Worm (Caenorhabditis elegans): ENCODE data around the gene T02B11.9.
A peak's percentile ranks its signal among the peaks of the same experiment; 100 is the strongest.

T02B11.9 gene

DNA sequence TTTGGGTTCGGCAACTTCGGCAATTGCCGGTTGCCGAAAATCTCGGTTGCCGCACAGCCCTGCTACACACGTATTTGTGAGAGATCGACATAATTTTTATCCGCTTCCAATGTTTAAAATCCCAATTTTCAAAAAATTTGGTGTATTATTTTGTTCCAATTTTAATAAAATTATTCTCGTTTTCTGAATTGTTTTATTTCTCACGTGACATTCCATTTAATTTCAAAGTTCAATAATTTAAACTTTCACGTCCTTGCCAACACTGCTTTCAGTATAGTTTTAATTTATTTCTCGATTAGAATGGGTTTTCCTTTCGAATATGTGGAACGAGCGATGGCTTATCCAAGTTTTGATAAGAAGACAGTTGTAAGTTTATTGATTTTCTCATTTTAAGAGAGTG is 19.5 kb upstream of the T02B11.9 start, which contains the start of gene K09C6.2:
TSS of gene K09C6.2 (plus strand) at position 301 of the 400 bp plus-strand sequence.
- TF ChIP-seq ref-1 (GFP tag; conservative IDR thresholded peaks at IDR 0.05) = no peak
- no peak for TF ChIP-seq flt-1 (GFP tag; IDR thresholded peaks at IDR 0.05)
- TF ChIP-seq cog-1 (tag; optimal IDR thresholded peaks at IDR 0.05) = no peak
- no peak for TF ChIP-seq T22C8.4 (GFP tag; IDR thresholded peaks at IDR 0.05)
- no peak for TF ChIP-seq klf-2 (GFP tag; conservative IDR thresholded peaks at IDR 0.05)
- TF ChIP-seq med-1 (GFP tag; optimal IDR thresholded peaks at IDR 0.05; ENCODE audit: insufficient read depth) = no peak
- no peak for TF ChIP-seq ztf-29 (GFP tag; IDR thresholded peaks at IDR 0.05)
- no peak for TF ChIP-seq ztf-23 (GFP tag; IDR thresholded peaks at IDR 0.05)
- TF ChIP-seq tab-1 (GFP tag; IDR thresholded peaks at IDR 0.05) = no peak

DNA sequence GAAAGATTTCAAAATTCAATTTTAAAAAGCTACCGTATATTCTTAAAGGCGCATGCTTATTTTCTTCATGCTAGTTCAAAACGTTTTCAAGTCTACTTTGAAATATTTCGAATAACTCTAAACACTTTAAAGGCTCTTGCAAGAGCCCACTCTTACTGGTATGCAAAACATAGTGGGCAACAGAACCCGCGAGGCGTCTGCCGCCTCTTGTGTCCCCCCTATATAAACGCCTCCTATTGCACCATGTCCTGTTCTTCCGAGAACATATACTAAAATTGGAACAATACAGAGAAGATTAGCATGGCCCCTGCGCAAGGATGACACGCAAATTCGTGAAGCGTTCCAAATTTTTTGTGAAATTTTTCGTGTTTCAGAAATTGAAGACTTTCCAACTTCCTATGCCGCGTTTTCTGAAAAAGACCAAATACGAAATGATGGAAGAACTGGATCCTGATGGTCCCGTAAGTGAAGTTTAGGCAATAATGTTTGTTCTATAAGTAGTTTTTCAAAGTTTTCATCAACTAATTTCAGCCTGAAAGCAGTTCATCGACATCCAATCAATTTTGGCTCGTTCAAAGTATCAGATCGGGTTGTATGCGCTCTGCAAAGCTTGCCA is 17.1 kb upstream of the T02B11.9 start:
- no peak for TF ChIP-seq cog-1 (tag; optimal IDR thresholded peaks at IDR 0.05)
- no peak for TF ChIP-seq tab-1 (GFP tag; IDR thresholded peaks at IDR 0.05)
- TF ChIP-seq flt-1 (GFP tag; IDR thresholded peaks at IDR 0.05) = 0 out of 2 replicates have a peak, but pooled peaks have one; percentile 49
- 0 out of 2 replicates have a peak, but pooled peaks have one; percentile 17 for TF ChIP-seq ztf-29 (GFP tag; IDR thresholded peaks at IDR 0.05)
- no peak for TF ChIP-seq T22C8.4 (GFP tag; IDR thresholded peaks at IDR 0.05)

DNA sequence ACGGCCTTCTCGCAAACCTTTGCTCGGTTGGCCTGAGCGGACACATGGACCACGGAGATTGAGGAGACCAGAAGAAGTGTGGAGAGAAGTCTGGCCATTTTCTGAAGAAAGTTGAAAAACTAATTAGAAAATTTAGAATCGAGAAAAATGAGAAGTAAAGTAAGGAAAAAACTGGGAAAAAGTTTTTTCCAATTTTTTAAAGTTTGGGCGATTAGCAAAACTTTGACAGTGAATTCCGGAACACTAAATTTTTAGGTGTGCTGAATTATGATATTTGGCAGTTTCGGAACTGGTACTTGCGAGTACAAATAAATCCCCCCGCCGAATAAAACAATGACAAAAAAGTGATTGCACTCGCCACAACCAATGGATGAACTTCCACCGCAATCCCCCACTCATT is 9.3 kb upstream of the T02B11.9 start, which contains the start of gene T02B11.3:
TSS of gene T02B11.3 (minus strand) at position 101 of the 400 bp plus-strand sequence.
- TF ChIP-seq ztf-29 (GFP tag; IDR thresholded peaks at IDR 0.05) (no peak), klf-2 (GFP tag; conservative IDR thresholded peaks at IDR 0.05) (no peak), ztf-23 (GFP tag; IDR thresholded peaks at IDR 0.05) (no peak), ref-1 (GFP tag; conservative IDR thresholded peaks at IDR 0.05) (no peak), cog-1 (tag; optimal IDR thresholded peaks at IDR 0.05) (no peak), med-1 (GFP tag; optimal IDR thresholded peaks at IDR 0.05; ENCODE audit: insufficient read depth) (no peak), T22C8.4 (GFP tag; IDR thresholded peaks at IDR 0.05) (no peak), flt-1 (GFP tag; IDR thresholded peaks at IDR 0.05) (no peak), tab-1 (GFP tag; IDR thresholded peaks at IDR 0.05) (no peak)

DNA sequence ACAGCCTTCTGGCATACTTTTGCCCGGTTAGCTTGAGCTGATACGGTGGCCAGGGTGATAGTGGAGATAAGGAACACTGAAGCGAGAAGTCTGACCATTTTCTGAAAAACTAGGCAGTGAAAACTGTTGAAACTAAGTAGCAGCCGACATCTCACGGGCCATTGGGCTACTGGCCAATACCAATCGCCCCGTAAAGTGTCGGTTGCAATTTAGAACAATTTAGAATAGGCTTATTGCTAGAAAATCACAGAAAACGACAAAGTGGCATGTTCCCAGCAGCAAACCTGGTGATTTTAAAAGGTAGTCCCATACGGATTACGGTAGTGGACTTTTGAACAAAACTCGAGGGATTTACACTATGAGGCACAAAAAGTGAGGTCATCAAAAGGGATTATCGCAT is 5.0 kb upstream of the T02B11.9 start, which contains the start of gene T02B11.4:
TSS of gene T02B11.4 (minus strand) at position 101 of the 400 bp plus-strand sequence.
- TF ChIP-seq cog-1 (tag; optimal IDR thresholded peaks at IDR 0.05) (no peak), T22C8.4 (GFP tag; IDR thresholded peaks at IDR 0.05) (no peak), flt-1 (GFP tag; IDR thresholded peaks at IDR 0.05) (no peak), ref-1 (GFP tag; conservative IDR thresholded peaks at IDR 0.05) (no peak), ztf-23 (GFP tag; IDR thresholded peaks at IDR 0.05) (no peak), ztf-29 (GFP tag; IDR thresholded peaks at IDR 0.05) (no peak)

DNA sequence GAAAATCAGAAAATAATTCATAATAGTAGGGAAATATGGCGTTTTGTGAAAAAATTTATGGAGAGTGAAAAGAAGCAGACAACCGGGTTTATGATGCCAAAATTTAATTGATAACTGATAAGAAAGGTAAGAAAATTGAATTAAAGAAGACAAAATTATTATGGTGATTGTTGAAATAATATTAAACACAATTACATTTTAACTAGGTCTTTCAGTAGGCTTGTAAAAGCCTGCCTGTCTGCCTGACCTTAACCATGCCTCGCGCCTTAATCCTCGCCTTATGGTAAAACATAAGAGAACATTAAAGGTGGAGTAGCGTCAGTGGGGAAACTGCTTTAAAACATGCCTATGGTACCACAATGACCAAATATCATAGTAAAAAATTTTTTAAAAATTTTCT is 2.5 kb downstream of the T02B11.9 start, which contains the start of gene T02B11.8:
TSS of gene T02B11.8 (minus strand) at position 101 of the 400 bp plus-strand sequence.
- TF ChIP-seq ref-1 (GFP tag; conservative IDR thresholded peaks at IDR 0.05) (no peak), tab-1 (GFP tag; IDR thresholded peaks at IDR 0.05) (no peak), klf-2 (GFP tag; conservative IDR thresholded peaks at IDR 0.05) (no peak), ztf-23 (GFP tag; IDR thresholded peaks at IDR 0.05) (no peak), med-1 (GFP tag; optimal IDR thresholded peaks at IDR 0.05; ENCODE audit: insufficient read depth) (no peak), flt-1 (GFP tag; IDR thresholded peaks at IDR 0.05) (no peak), ztf-29 (GFP tag; IDR thresholded peaks at IDR 0.05) (no peak), T22C8.4 (GFP tag; IDR thresholded peaks at IDR 0.05) (no peak), cog-1 (tag; optimal IDR thresholded peaks at IDR 0.05) (no peak)

DNA sequence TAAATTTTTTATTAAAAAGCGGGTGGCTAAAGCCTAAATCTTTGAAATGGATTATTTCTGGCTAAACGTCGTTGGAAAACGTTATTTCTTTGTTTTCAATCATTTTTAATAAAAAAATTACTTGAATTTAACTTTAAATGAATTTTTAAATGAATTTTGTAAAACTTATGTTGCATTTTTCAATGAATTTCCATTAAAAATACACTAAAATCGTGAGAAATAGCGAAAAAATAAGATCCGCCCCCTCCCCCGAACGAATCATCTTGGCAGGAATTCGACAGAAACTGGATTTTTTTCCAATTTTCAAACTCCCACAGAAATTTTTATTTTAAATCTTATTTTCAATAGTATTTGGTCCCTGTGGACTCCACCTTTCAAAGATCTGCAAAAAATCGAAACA is 3.1 kb downstream of the T02B11.9 start, which contains the start of gene srg-53:
TSS of gene srg-53 (plus strand) at position 301 of the 400 bp plus-strand sequence.
- TF ChIP-seq ztf-23 (GFP tag; IDR thresholded peaks at IDR 0.05) (no peak), tab-1 (GFP tag; IDR thresholded peaks at IDR 0.05) (no peak), cog-1 (tag; optimal IDR thresholded peaks at IDR 0.05) (no peak), med-1 (GFP tag; optimal IDR thresholded peaks at IDR 0.05; ENCODE audit: insufficient read depth) (no peak), ztf-29 (GFP tag; IDR thresholded peaks at IDR 0.05) (no peak), T22C8.4 (GFP tag; IDR thresholded peaks at IDR 0.05) (no peak), klf-2 (GFP tag; conservative IDR thresholded peaks at IDR 0.05) (no peak), ref-1 (GFP tag; conservative IDR thresholded peaks at IDR 0.05) (no peak), flt-1 (GFP tag; IDR thresholded peaks at IDR 0.05) (no peak)

DNA sequence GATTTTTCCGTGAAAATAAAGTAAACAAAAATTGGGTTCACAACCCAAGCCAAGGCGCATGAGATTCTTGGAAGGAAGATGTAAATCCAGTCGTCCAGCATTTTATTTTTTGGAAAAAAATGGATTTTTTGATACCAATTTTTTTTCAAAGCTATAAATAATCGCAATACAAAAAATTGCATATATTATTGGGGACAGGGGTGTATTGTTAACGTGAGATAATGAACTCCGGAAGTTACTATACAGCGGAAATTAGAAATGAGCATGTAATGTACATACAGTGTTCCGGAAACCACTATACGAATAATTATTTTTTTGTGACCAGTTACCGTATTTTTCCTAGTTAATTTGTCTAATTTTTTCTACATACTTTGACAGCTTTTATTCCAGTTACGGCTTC is 8.3 kb downstream of the T02B11.9 start, which contains the start of gene srj-38:
TSS of gene srj-38 (minus strand) at position 101 of the 400 bp plus-strand sequence.
- TF ChIP-seq ztf-23 (GFP tag; IDR thresholded peaks at IDR 0.05) (no peak), ref-1 (GFP tag; conservative IDR thresholded peaks at IDR 0.05) (no peak), tab-1 (GFP tag; IDR thresholded peaks at IDR 0.05) (no peak), cog-1 (tag; optimal IDR thresholded peaks at IDR 0.05) (no peak), T22C8.4 (GFP tag; IDR thresholded peaks at IDR 0.05) (no peak), med-1 (GFP tag; optimal IDR thresholded peaks at IDR 0.05; ENCODE audit: insufficient read depth) (no peak), ztf-29 (GFP tag; IDR thresholded peaks at IDR 0.05) (no peak), flt-1 (GFP tag; IDR thresholded peaks at IDR 0.05) (no peak), klf-2 (GFP tag; conservative IDR thresholded peaks at IDR 0.05) (no peak)

DNA sequence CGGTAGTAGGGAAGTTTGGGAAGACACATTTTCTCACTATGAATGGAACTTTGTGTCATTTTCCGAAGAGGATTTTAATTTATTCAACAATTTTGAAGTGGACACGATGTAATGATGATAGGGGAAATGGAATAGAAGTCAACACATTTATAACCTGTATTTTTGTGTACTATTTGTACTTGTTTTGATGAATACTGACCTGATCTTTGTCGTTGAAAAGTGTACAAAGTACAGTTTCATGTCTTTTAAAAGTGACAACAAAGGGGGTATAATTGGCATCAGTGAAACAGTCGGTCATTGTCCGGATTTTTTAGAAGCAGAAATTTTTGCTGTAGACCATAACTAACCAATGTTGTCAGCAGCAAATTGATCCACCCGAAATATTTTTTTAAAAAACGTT is 13.2 kb downstream of the T02B11.9 start, which contains the start of gene T02B11.6:
TSS of gene T02B11.6 (minus strand) at position 101 of the 400 bp plus-strand sequence.
- no peak for TF ChIP-seq ztf-23 (GFP tag; IDR thresholded peaks at IDR 0.05)

DNA sequence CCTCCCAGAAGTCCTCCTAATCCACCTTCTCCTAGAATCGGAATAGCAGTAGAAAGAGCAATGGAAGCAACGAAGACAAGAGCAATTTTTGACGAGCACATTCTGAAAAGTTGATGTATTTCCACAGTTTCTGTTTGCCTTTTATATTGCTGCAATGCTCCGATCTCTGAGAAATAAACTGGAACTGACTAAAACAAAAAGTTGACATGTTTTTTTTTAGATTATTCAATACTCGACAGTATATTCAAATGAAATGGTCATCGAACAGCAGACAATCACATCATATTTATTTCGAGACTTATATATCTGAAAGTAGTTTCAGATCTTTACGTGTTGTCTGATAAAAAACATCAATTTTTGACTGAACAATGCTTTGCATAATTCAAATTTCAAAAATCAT is 14.4 kb downstream of the T02B11.9 start, which contains the start of gene srlf-21:
TSS of gene srlf-21 (minus strand) at position 101 of the 400 bp plus-strand sequence.
- TF ChIP-seq tab-1 (GFP tag; IDR thresholded peaks at IDR 0.05) = no peak
- TF ChIP-seq ztf-23 (GFP tag; IDR thresholded peaks at IDR 0.05) = no peak
- TF ChIP-seq flt-1 (GFP tag; IDR thresholded peaks at IDR 0.05) = no peak
- no peak for TF ChIP-seq med-1 (GFP tag; optimal IDR thresholded peaks at IDR 0.05; ENCODE audit: insufficient read depth)
- no peak for TF ChIP-seq ref-1 (GFP tag; conservative IDR thresholded peaks at IDR 0.05)
- TF ChIP-seq ztf-29 (GFP tag; IDR thresholded peaks at IDR 0.05) = no peak
- no peak for TF ChIP-seq klf-2 (GFP tag; conservative IDR thresholded peaks at IDR 0.05)
- no peak for TF ChIP-seq T22C8.4 (GFP tag; IDR thresholded peaks at IDR 0.05)
- no peak for TF ChIP-seq cog-1 (tag; optimal IDR thresholded peaks at IDR 0.05)
